Fruit fly (Drosophila melanogaster) whole organism, embryonic: ENCODE results near the gene Atac2.

Experiments
- BEAF-32 ChIP-seq: fragments of 200-800 bp; sonication (Bioruptor generic); optimal IDR thresholded peaks from 3 replicates; lab custom pipeline; 2017; ENCODE audit warnings: missing biosample characterization, missing genetic modification characterization, mild to moderate bottlenecking, moderate library complexity, missing genetic modification reagents
- CG10321 ChIP-seq: fragments of 200-800 bp; sonication (Bioruptor generic); IDR thresholded peaks from 2 replicates; pipeline ENCODE4 v1.3.6; 2022; ENCODE audit warnings: missing biosample characterization, missing genetic modification characterization
- CG11723 ChIP-seq: fragments of 200-800 bp; sonication (Bioruptor generic); optimal IDR thresholded peaks from 2 replicates; lab custom pipeline; 2017; ENCODE audit warnings: missing biosample characterization, mild to moderate bottlenecking, missing genetic modification characterization
- CG12391 ChIP-seq: fragments of 200-800 bp; sonication (Bioruptor generic); optimal IDR thresholded peaks from 3 replicates; lab custom pipeline; 2018; ENCODE audit warnings: missing biosample characterization, mild to moderate bottlenecking, missing genetic modification characterization, moderate library complexity
- CG12769 ChIP-seq: fragments of 200-800 bp; sonication (Bioruptor generic); optimal IDR thresholded peaks from 2 replicates; lab custom pipeline; 2019; ENCODE audit warnings: missing biosample characterization, mild to moderate bottlenecking, missing genetic modification characterization, moderate library complexity
- CG13624 ChIP-seq: fragments of 200-800 bp; sonication (Bioruptor generic); optimal IDR thresholded peaks from 2 replicates; lab custom pipeline; 2016; ENCODE audit warnings: missing biosample characterization, missing genetic modification characterization
- CG1603 ChIP-seq: fragments of 200-800 bp; sonication (Bioruptor generic); optimal IDR thresholded peaks from 2 replicates; lab custom pipeline; 2019; ENCODE audit warnings: missing biosample characterization, mild to moderate bottlenecking, missing genetic modification characterization, moderate library complexity
- CG17385 ChIP-seq: fragments of 200-800 bp; sonication (Bioruptor generic); optimal IDR thresholded peaks from 3 replicates; lab custom pipeline; 2018; ENCODE audit warnings: missing biosample characterization, mild to moderate bottlenecking, missing genetic modification characterization
- CG17829 ChIP-seq: fragments of 200-800 bp; optimal IDR thresholded peaks from 2 replicates; lab custom pipeline; 2019; ENCODE audit warnings: missing biosample characterization, mild to moderate bottlenecking, missing genetic modification characterization, moderate library complexity
- CG2129 ChIP-seq: fragments of 200-800 bp; sonication (Bioruptor generic); IDR thresholded peaks from 2 replicates; pipeline ENCODE4 v1.3.6; 2022; ENCODE audit warnings: missing biosample characterization, missing genetic modification characterization; ENCODE audit not compliant: partially characterized antibody
- CG2712 ChIP-seq: fragments of 200-800 bp; optimal IDR thresholded peaks from 3 replicates; lab custom pipeline; 2019; ENCODE audit warnings: missing biosample characterization, mild to moderate bottlenecking, missing genetic modification characterization, moderate library complexity
- CG30020 ChIP-seq: fragments of 200-800 bp; optimal IDR thresholded peaks from 2 replicates; lab custom pipeline; 2019; ENCODE audit warnings: missing biosample characterization, mild to moderate bottlenecking, missing genetic modification characterization, moderate library complexity
- CG3995 ChIP-seq: fragments of 200-800 bp; sonication (Bioruptor generic); optimal IDR thresholded peaks from 3 replicates; lab custom pipeline; 2016; ENCODE audit warnings: missing biosample characterization, missing genetic modification characterization
- CG4707 ChIP-seq: fragments of 200-800 bp; sonication (Bioruptor generic); optimal IDR thresholded peaks from 2 replicates; lab custom pipeline; 2018; ENCODE audit warnings: missing biosample characterization, mild to moderate bottlenecking, missing genetic modification characterization, moderate library complexity
- CG6272 ChIP-seq: fragments of 200-800 bp; sonication (Bioruptor generic); IDR thresholded peaks from 2 replicates; pipeline ENCODE4 v1.3.6; 2022; ENCODE audit warnings: missing biosample characterization, missing genetic modification characterization
- CG6791 ChIP-seq: fragments of 200-800 bp; sonication (Bioruptor generic); IDR thresholded peaks from 3 replicates; pipeline ENCODE4 v1.3.6; 2022; ENCODE audit warnings: missing biosample characterization, missing genetic modification characterization; ENCODE audit not compliant: partially characterized antibody
- Dip2 ChIP-seq: fragments of 200-800 bp; sonication (Bioruptor generic); IDR thresholded peaks from 2 replicates; pipeline ENCODE4 v1.3.6; 2022; ENCODE audit warnings: missing biosample characterization, missing genetic modification characterization
- Dll ChIP-seq: fragments of 200-800 bp; sonication (Bioruptor generic); IDR thresholded peaks from 4 replicates; pipeline ENCODE4 v1.3.6; 2022; ENCODE audit warnings: missing biosample characterization, missing genetic modification characterization; ENCODE audit not compliant: partially characterized antibody
- Doc3 ChIP-seq: fragments of 200-800 bp; sonication (Bioruptor generic); IDR thresholded peaks from 3 replicates; pipeline ENCODE4 v1.3.6; 2022; ENCODE audit warnings: missing biosample characterization, missing genetic modification characterization; ENCODE audit not compliant: partially characterized antibody
- ERR ChIP-seq: fragments of 200-800 bp; sonication (Bioruptor generic); optimal IDR thresholded peaks from 2 replicates; lab custom pipeline; 2016; ENCODE audit warnings: missing biosample characterization, missing genetic modification characterization
- Ets97D ChIP-seq: fragments of 200-800 bp; sonication (Bioruptor generic); optimal IDR thresholded peaks from 3 replicates; lab custom pipeline; 2016; ENCODE audit warnings: missing biosample characterization, missing genetic modification characterization
- Fer1 ChIP-seq: fragments of 200-800 bp; sonication (Bioruptor generic); optimal IDR thresholded peaks from 2 replicates; lab custom pipeline; 2017; ENCODE audit warnings: missing biosample characterization, mild to moderate bottlenecking, missing genetic modification characterization
- Jarid2 ChIP-seq: fragments of 200-800 bp; sonication (Bioruptor generic); optimal IDR thresholded peaks from 3 replicates; lab custom pipeline; 2017; ENCODE audit warnings: mild to moderate bottlenecking, missing biosample characterization, missing genetic modification reagents, missing genetic modification characterization
- MBD-R2 ChIP-seq: fragments of 200-800 bp; sonication (Bioruptor generic); IDR thresholded peaks from 2 replicates; pipeline ENCODE4 v1.3.6; 2022; ENCODE audit warnings: missing biosample characterization, missing genetic modification characterization
- MESR4 ChIP-seq: fragments of 200-800 bp; sonication (Bioruptor generic); optimal IDR thresholded peaks from 2 replicates; lab custom pipeline; 2018; ENCODE audit warnings: missing biosample characterization, mild to moderate bottlenecking, missing genetic modification characterization, moderate library complexity
- Myb ChIP-seq: fragments of 200-800 bp; sonication (Bioruptor generic); optimal IDR thresholded peaks from 2 replicates; lab custom pipeline; 2016; ENCODE audit warnings: missing biosample characterization, missing genetic modification characterization
- Neu2 ChIP-seq: fragments of 200-800 bp; sonication (Bioruptor generic); optimal IDR thresholded peaks from 3 replicates; lab custom pipeline; 2016; ENCODE audit warnings: missing biosample characterization, missing genetic modification characterization, borderline replicate concordance
- Scr ChIP-seq: fragments of 200-800 bp; sonication (Bioruptor generic); IDR thresholded peaks from 2 replicates; pipeline ENCODE4 v1.3.6; 2022; ENCODE audit warnings: missing biosample characterization, missing genetic modification characterization; ENCODE audit not compliant: partially characterized antibody
- Sry-δ ChIP-seq: fragments of 200-800 bp; sonication (Bioruptor generic); optimal IDR thresholded peaks from 2 replicates; lab custom pipeline; 2016; ENCODE audit warnings: missing biosample characterization, missing genetic modification characterization
- YL-1 ChIP-seq: fragments of 200-800 bp; sonication (Bioruptor generic); optimal IDR thresholded peaks from 3 replicates; lab custom pipeline; 2017; ENCODE audit warnings: missing biosample characterization, mild to moderate bottlenecking, missing genetic modification characterization
- al ChIP-seq: fragments of 200-800 bp; sonication (Bioruptor generic); IDR thresholded peaks from 2 replicates; pipeline ENCODE4 v1.3.6; 2022; ENCODE audit warnings: missing biosample characterization, missing genetic modification characterization
- amos ChIP-seq: fragments of 200-800 bp; sonication (Bioruptor generic); IDR thresholded peaks from 2 replicates; pipeline ENCODE4 v1.3.6; 2022; ENCODE audit warnings: missing biosample characterization, missing genetic modification characterization; ENCODE audit not compliant: partially characterized antibody
- croc ChIP-seq: fragments of 200-800 bp; sonication (Bioruptor generic); conservative IDR thresholded peaks from 3 replicates; pipeline ENCODE4 v1.3.6; 2022; ENCODE audit warnings: missing biosample characterization, missing genetic modification characterization
- crp ChIP-seq, 2 experiments: fragments of 200-800 bp; sonication (Bioruptor generic); optimal IDR thresholded peaks; 2 replicates in 1 of 2; 3 replicates in 1 of 2; lab custom pipeline; 2017; ENCODE audit warnings: missing biosample characterization in 2 of 2, missing genetic modification characterization in 2 of 2, mild to moderate bottlenecking in 1 of 2, moderate library complexity in 1 of 2
- dmrt99B ChIP-seq: fragments of 200-800 bp; sonication (Bioruptor generic); optimal IDR thresholded peaks from 2 replicates; lab custom pipeline; 2018; ENCODE audit warnings: missing biosample characterization, mild to moderate bottlenecking, missing genetic modification characterization, moderate library complexity
- fd96Cb ChIP-seq: fragments of 200-800 bp; sonication (Bioruptor generic); optimal IDR thresholded peaks from 2 replicates; lab custom pipeline; 2018; ENCODE audit warnings: missing biosample characterization, mild to moderate bottlenecking, missing genetic modification characterization, moderate library complexity
- grn ChIP-seq: fragments of 200-800 bp; sonication (Bioruptor generic); optimal IDR thresholded peaks from 3 replicates; lab custom pipeline; 2017; ENCODE audit warnings: missing biosample characterization, missing genetic modification characterization
- gro ChIP-seq: fragments of 200-800 bp; sonication (Bioruptor generic); optimal IDR thresholded peaks from 2 replicates; lab custom pipeline; 2016; ENCODE audit warnings: missing biosample characterization, missing genetic modification characterization
- gsb-n ChIP-seq: fragments of 200-800 bp; sonication (Bioruptor generic); optimal IDR thresholded peaks from 3 replicates; lab custom pipeline; 2018; ENCODE audit warnings: missing biosample characterization, mild to moderate bottlenecking, missing genetic modification characterization
- hbn ChIP-seq: fragments of 200-800 bp; sonication (Bioruptor generic); IDR thresholded peaks from 2 replicates; pipeline ENCODE4 v1.3.6; 2022; ENCODE audit warnings: missing biosample characterization, missing genetic modification characterization; ENCODE audit not compliant: partially characterized antibody
- ind ChIP-seq: fragments of 200-800 bp; sonication (Bioruptor generic); optimal IDR thresholded peaks from 3 replicates; lab custom pipeline; 2016; ENCODE audit warnings: missing biosample characterization, missing genetic modification characterization
- jigr1 ChIP-seq: fragments of 200-800 bp; sonication (Bioruptor generic); IDR thresholded peaks from 3 replicates; pipeline ENCODE4 v1.3.6; 2022; ENCODE audit warnings: missing biosample characterization, missing genetic modification characterization
- klu ChIP-seq: fragments of 200-800 bp; sonication (Bioruptor generic); IDR thresholded peaks from 2 replicates; pipeline ENCODE4 v1.3.6; 2022; ENCODE audit warnings: missing biosample characterization, missing genetic modification characterization
- pho ChIP-seq: fragments of 200-800 bp; sonication (Bioruptor generic); optimal IDR thresholded peaks from 2 replicates; lab custom pipeline; 2016; ENCODE audit warnings: missing biosample characterization, missing genetic modification characterization
- phol ChIP-seq: fragments of 200-800 bp; sonication (Bioruptor generic); optimal IDR thresholded peaks from 3 replicates; lab custom pipeline; 2018; ENCODE audit warnings: missing biosample characterization, mild to moderate bottlenecking, missing genetic modification characterization, moderate library complexity
- pzg ChIP-seq: fragments of 200-800 bp; sonication (Bioruptor generic); optimal IDR thresholded peaks from 3 replicates; lab custom pipeline; 2018; ENCODE audit warnings: missing biosample characterization, mild to moderate bottlenecking, missing genetic modification characterization, moderate library complexity
- row ChIP-seq: fragments of 200-800 bp; sonication (Bioruptor generic); IDR thresholded peaks from 3 replicates; pipeline ENCODE4 v1.3.6; 2022; ENCODE audit warnings: missing biosample characterization, missing genetic modification characterization
- slou ChIP-seq: fragments of 200-800 bp; sonication (Bioruptor generic); optimal IDR thresholded peaks from 3 replicates; lab custom pipeline; 2016; ENCODE audit warnings: missing biosample characterization, missing genetic modification characterization
- stwl ChIP-seq: fragments of 200-800 bp; sonication (Bioruptor generic); optimal IDR thresholded peaks from 3 replicates; lab custom pipeline; 2018; ENCODE audit warnings: missing biosample characterization, mild to moderate bottlenecking, missing genetic modification characterization, moderate library complexity
- tin ChIP-seq: fragments of 200-800 bp; sonication (Bioruptor generic); optimal IDR thresholded peaks from 3 replicates; lab custom pipeline; 2016; ENCODE audit warnings: missing biosample characterization, missing genetic modification characterization

Gene Atac2

DNA sequence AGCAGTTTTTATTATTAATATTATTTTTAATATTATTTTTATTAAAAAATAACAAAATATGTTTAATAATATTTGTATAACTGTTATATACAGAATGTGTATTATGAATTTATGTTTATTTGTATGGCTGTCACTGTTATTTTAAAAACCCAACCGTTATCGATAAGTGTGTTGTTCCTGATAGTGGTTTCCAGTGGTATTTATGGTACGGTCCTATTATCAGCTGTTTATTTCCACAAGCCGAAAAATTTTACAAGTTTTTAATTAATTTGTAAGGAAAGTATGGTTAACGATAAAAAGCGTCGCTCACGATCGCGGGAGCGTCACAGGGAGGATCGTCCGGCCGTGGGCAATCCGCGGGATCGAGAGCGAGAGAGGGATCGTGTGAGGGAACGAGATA, 5.4 kb downstream of the Atac2 start, which contains the start of gene CG10333 (continued):
- no peak for TF ChIP-seq fd96Cb (tag; lab: Kevin White, UChicago)
- TF ChIP-seq row (GFP tag; lab: Robert Waterston, UW): peak; percentile 70
- no peak for TF ChIP-seq klu (GFP tag; lab: Robert Waterston, UW)
- TF ChIP-seq amos (GFP tag; lab: Robert Waterston, UW): 0 out of 2 replicates have a peak, but pooled peaks have one; percentile 19
- peak; percentile 61 for TF ChIP-seq pzg (GFP tag; lab: Kevin White, UChicago)
- TF ChIP-seq CG6272 (GFP tag; lab: Robert Waterston, UW): no peak
- no peak for TF ChIP-seq CG4707 (GFP tag; lab: Kevin White, UChicago)
- no peak for TF ChIP-seq CG13624
- peak; percentile 5 for TF ChIP-seq phol
- 0 out of 2 replicates have a peak, but pooled peaks have one; percentile 16 for TF ChIP-seq Scr (GFP tag; lab: Robert Waterston, UW)
- peak; percentile 0 for TF ChIP-seq CG17829 (tag; lab: Kevin White, UChicago)
- peak; percentile 39 to 89 for TF ChIP-seq crp (GFP tag; optimal IDR thresholded peaks at IDR 0.05; lab: Kevin White, UChicago)
- no peak for TF ChIP-seq jigr1 (GFP tag; lab: Robert Waterston, UW)
- TF ChIP-seq pho (GFP tag; lab: Kevin White, UChicago): no peak
- TF ChIP-seq Jarid2: no peak
- TF ChIP-seq CG2129: no peak
- TF ChIP-seq dmrt99B: no peak
- TF ChIP-seq CG1603 (tag; lab: Kevin White, UChicago): peak; percentile 33
- no peak for TF ChIP-seq Neu2
- TF ChIP-seq BEAF-32: peak; percentile 49
- TF ChIP-seq gsb-n (tag; lab: Kevin White, UChicago): no peak
- 0 out of 2 replicates have a peak, but pooled peaks have one; percentile 41 for TF ChIP-seq hbn (GFP tag; lab: Robert Waterston, UW)
- no peak for TF ChIP-seq CG12769
- peak; percentile 59 for TF ChIP-seq MESR4 (GFP tag; lab: Kevin White, UChicago)
- TF ChIP-seq CG6791 (GFP tag; lab: Robert Waterston, UW): 0 out of 3 replicates have a peak, but pooled peaks have one; percentile 17
- peak; percentile 1 for TF ChIP-seq Sry-δ (GFP tag; lab: Kevin White, UChicago)
- TF ChIP-seq croc (GFP tag; lab: Robert Waterston, UW): no peak
- TF ChIP-seq CG2712 (tag; lab: Kevin White, UChicago): peak; percentile 11
- TF ChIP-seq tin (GFP tag; lab: Kevin White, UChicago): no peak
- TF ChIP-seq Dip2: no peak
- peak; percentile 3 for TF ChIP-seq Myb (GFP tag; lab: Kevin White, UChicago)
- TF ChIP-seq stwl (tag; lab: Kevin White, UChicago): peak; percentile 61
- TF ChIP-seq Doc3 (GFP tag; lab: Robert Waterston, UW): no peak
- TF ChIP-seq ERR: no peak
- TF ChIP-seq CG30020 (tag; lab: Kevin White, UChicago): peak; percentile 11
- TF ChIP-seq CG11723 (GFP tag; lab: Kevin White, UChicago): no peak
- TF ChIP-seq YL-1 (GFP tag; lab: Kevin White, UChicago): no peak
- TF ChIP-seq slou (GFP tag; lab: Kevin White, UChicago): no peak
- no peak for TF ChIP-seq al
- no peak for TF ChIP-seq gro (GFP tag; lab: Kevin White, UChicago)
- no peak for TF ChIP-seq grn (GFP tag; lab: Kevin White, UChicago)
- peak; percentile 93 for TF ChIP-seq CG3995 (GFP tag; lab: Kevin White, UChicago)
- TF ChIP-seq Dll (GFP tag; lab: Robert Waterston, UW): 0 out of 4 replicates have a peak, but pooled peaks have one; percentile 32
- TF ChIP-seq Ets97D (GFP tag; lab: Kevin White, UChicago): no peak
- no peak for TF ChIP-seq CG17385 (GFP tag; lab: Kevin White, UChicago)
- no peak for TF ChIP-seq Fer1 (GFP tag; lab: Kevin White, UChicago)
- TF ChIP-seq MBD-R2 (GFP tag; lab: Robert Waterston, UW): peak; percentile 88
- peak; percentile 0 for TF ChIP-seq CG12391 (tag; lab: Kevin White, UChicago)
- no peak for TF ChIP-seq CG10321 (GFP tag; lab: Robert Waterston, UW)
- TF ChIP-seq ind: no peak
